Fruit fly (Drosophila melanogaster): ENCODE measurements around the gene CenG1A.

The CenG1A gene

DNA sequence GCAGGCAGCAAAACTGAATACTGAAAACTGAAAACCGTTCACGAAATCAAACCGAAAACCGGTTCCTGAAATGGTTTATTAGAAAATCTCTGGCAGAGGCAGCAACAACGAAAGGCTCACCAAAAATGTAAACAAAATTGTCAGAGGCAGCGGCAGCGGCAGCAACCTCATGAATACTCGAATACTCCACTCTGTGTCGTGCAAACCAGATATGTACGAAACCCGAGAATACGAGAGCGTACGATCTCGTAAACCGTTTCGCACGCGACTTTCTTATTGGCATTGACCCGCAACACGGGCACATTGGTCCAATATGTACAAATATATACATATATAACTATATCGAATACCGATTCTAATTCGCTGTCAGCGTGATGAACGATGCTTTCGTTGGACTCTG is 2.2 kb downstream of the CenG1A start (continued):
- TF ChIP-seq Elba2 (GFP tag; optimal IDR thresholded peaks at IDR 0.05) (peak; percentile 41), CG13894 (tag; optimal IDR thresholded peaks at IDR 0.05) (peak; percentile 25), kah (GFP tag; optimal IDR thresholded peaks at IDR 0.05) (no peak), CG12769 (tag; optimal IDR thresholded peaks at IDR 0.05) (peak; percentile 79), CG11085 (GFP tag; IDR thresholded peaks at IDR 0.05) (no peak)

dm6 chr2L:13838647-13839390 is 3.5 kb downstream of the CenG1A start:
- peak; percentile 18 for TF ChIP-seq ac (GFP tag; optimal IDR thresholded peaks at IDR 0.05)
- peak; percentile 49 for TF ChIP-seq CG7271 (tag; optimal IDR thresholded peaks at IDR 0.05)
- peak; percentile 67 for TF ChIP-seq CG13296 (GFP tag; optimal IDR thresholded peaks at IDR 0.05)
- no peak for TF ChIP-seq hb (GFP tag; IDR thresholded peaks at IDR 0.05; ENCODE audit: partially characterized antibody)
- TF ChIP-seq CG18262 (tag; optimal IDR thresholded peaks at IDR 0.05): peak; percentile 38
- no peak for TF ChIP-seq CG4424 (GFP tag; optimal IDR thresholded peaks at IDR 0.05)
- no peak for TF ChIP-seq C15 (GFP tag; IDR thresholded peaks at IDR 0.05)
- TF ChIP-seq CG1529 (GFP tag; optimal IDR thresholded peaks at IDR 0.05): no peak
- TF ChIP-seq Hr3 (GFP tag; optimal IDR thresholded peaks at IDR 0.05): peak; percentile 27
- TF ChIP-seq CG6175 (GFP tag; IDR thresholded peaks at IDR 0.05): no peak
- no peak for TF ChIP-seq pzg (GFP tag; optimal IDR thresholded peaks at IDR 0.05)
- TF ChIP-seq toy (GFP tag; IDR thresholded peaks at IDR 0.05): no peak
- no peak for TF ChIP-seq CG8478 (optimal IDR thresholded peaks at IDR 0.05)
- 0 out of 3 replicates have a peak, but pooled peaks have one; percentile 24 for TF ChIP-seq ci (GFP tag; IDR thresholded peaks at IDR 0.05)
- TF ChIP-seq Rx (GFP tag; IDR thresholded peaks at IDR 0.05): no peak
- TF ChIP-seq CG31441 (GFP tag; IDR thresholded peaks at IDR 0.05): no peak; the same call in 1 of the 2 replicates
- TF ChIP-seq chn (GFP tag; optimal IDR thresholded peaks at IDR 0.05): no peak
- peak; percentile 34 for TF ChIP-seq CG18619 (GFP tag; optimal IDR thresholded peaks at IDR 0.05)
- TF ChIP-seq Adf1 (GFP tag; IDR thresholded peaks at IDR 0.05): no peak
- TF ChIP-seq Stat92E (GFP tag; optimal IDR thresholded peaks at IDR 0.05): no peak
- no peak for TF ChIP-seq insv (GFP tag; optimal IDR thresholded peaks at IDR 0.05)
- no peak for TF ChIP-seq CG1647 (GFP tag; optimal IDR thresholded peaks at IDR 0.05)
- peak; percentile 56 for TF ChIP-seq HHEX (GFP tag; optimal IDR thresholded peaks at IDR 0.05)
- no peak for TF ChIP-seq MESR4 (GFP tag; optimal IDR thresholded peaks at IDR 0.05)
- no peak for TF ChIP-seq Dp (GFP tag; optimal IDR thresholded peaks at IDR 0.05)
- TF ChIP-seq CG10321 (GFP tag; IDR thresholded peaks at IDR 0.05): no peak
- no peak for TF ChIP-seq ftz-f1 (GFP tag; optimal IDR thresholded peaks at IDR 0.05)
- no peak for TF ChIP-seq CG5245 (GFP tag; optimal IDR thresholded peaks at IDR 0.05)
- TF ChIP-seq Six4 (GFP tag; optimal IDR thresholded peaks at IDR 0.05): no peak
- no peak for TF ChIP-seq al (GFP tag; IDR thresholded peaks at IDR 0.05)
- TF ChIP-seq CG33213 (GFP tag; optimal IDR thresholded peaks at IDR 0.05): no peak
- TF ChIP-seq ase (GFP tag; IDR thresholded peaks at IDR 0.05): no peak
- no peak for TF ChIP-seq zfh1 (GFP tag; IDR thresholded peaks at IDR 0.05)
- no peak for TF ChIP-seq CG12391 (tag; optimal IDR thresholded peaks at IDR 0.05)
- 0 out of 3 replicates have a peak, but pooled peaks have one; percentile 20 for TF ChIP-seq sr (GFP tag; IDR thresholded peaks at IDR 0.05)
- TF ChIP-seq pan (optimal IDR thresholded peaks at IDR 0.05): no peak
- TF ChIP-seq pan (GFP tag; optimal IDR thresholded peaks at IDR 0.05 in 1 of 2, IDR thresholded peaks at IDR 0.05 in 1 of 2): peak in 1 of 2 experiments; percentile 22
- TF ChIP-seq CG32532 (GFP tag; IDR thresholded peaks at IDR 0.05): peak; percentile 29; the same call in 1 of the 2 replicates
- TF ChIP-seq da (GFP tag; optimal IDR thresholded peaks at IDR 0.05): no peak
- TF ChIP-seq CG16813 (GFP tag; IDR thresholded peaks at IDR 0.05; ENCODE audit: partially characterized antibody): no peak
- no peak for TF ChIP-seq CG11696 (GFP tag; IDR thresholded peaks at IDR 0.05)
- no peak for TF ChIP-seq ERR (GFP tag; optimal IDR thresholded peaks at IDR 0.05)
- TF ChIP-seq Mes4 (GFP tag; optimal IDR thresholded peaks at IDR 0.05): peak; percentile 16
- TF ChIP-seq btn (GFP tag; optimal IDR thresholded peaks at IDR 0.05): peak; percentile 16
- 0 out of 2 replicates have a peak, but pooled peaks have one; percentile 35 for TF ChIP-seq sim (GFP tag; IDR thresholded peaks at IDR 0.05)

Data from whole organism, embryonic.